Worm (Caenorhabditis elegans) whole organism, L4 larva: Measurements from ENCODE around the gene srn-1.

Experiments used
- R02D3.7 ChIP-seq: fragments of 150-350 bp; sonication (generic microtip); optimal IDR thresholded peaks from 3 replicates; lab custom pipeline; 2014; ENCODE audit warnings: missing biosample characterization, missing genetic modification characterization
- Y105C5A.15 ChIP-seq: fragments of 200-800 bp; sonication (Bioruptor generic); IDR thresholded peaks from 2 replicates; pipeline ENCODE4 v1.3.6; 2022; ENCODE audit warnings: missing genetic modification characterization, missing compliant biosample characterization
- Y48G9A.11 ChIP-seq: fragments of 200-800 bp; sonication (Bioruptor generic); IDR thresholded peaks from 2 replicates; pipeline ENCODE4 v1.3.6; 2022; ENCODE audit warnings: missing genetic modification reagents, missing genetic modification characterization, missing compliant biosample characterization
- Y5F2A.4 ChIP-seq: fragments of 200-800 bp; sonication (Bioruptor generic); optimal IDR thresholded peaks from 2 replicates; lab custom pipeline; 2018; ENCODE audit warnings: mild to moderate bottlenecking, missing genetic modification characterization, missing compliant biosample characterization
- aha-1 ChIP-seq: fragments of 150-350 bp; peaks from one replicate; lab custom pipeline; 2014; ENCODE audit warnings: missing biosample characterization, missing genetic modification characterization
- attf-4 ChIP-seq: sonication (generic microtip); optimal IDR thresholded peaks from 3 replicates; lab custom pipeline; 2017; ENCODE audit warnings: missing biosample characterization, missing genetic modification characterization
- ceh-44 ChIP-seq: fragments of 200-800 bp; sonication (Bioruptor generic); IDR thresholded peaks from 2 replicates; pipeline ENCODE4 v1.3.6; 2022; ENCODE audit warnings: missing genetic modification reagents, missing genetic modification characterization, missing compliant biosample characterization
- ctbp-1 ChIP-seq: fragments of 200-800 bp; sonication (Bioruptor generic); IDR thresholded peaks from 2 replicates; pipeline ENCODE4 v1.3.6; 2022; ENCODE audit warnings: missing genetic modification reagents, missing genetic modification characterization, missing compliant biosample characterization
- daf-16 ChIP-seq, 3 experiments: sonication (generic microtip); optimal IDR thresholded peaks; 2 replicates each; lab custom pipeline; 2016 to 2017; ENCODE audit warnings: missing genetic modification characterization in 3 of 3, missing genetic modification reagents in 3 of 3, mild to moderate bottlenecking in 2 of 3, missing compliant biosample characterization in 2 of 3, missing biosample characterization in 1 of 3, moderate library complexity in 1 of 3
- dmd-6 ChIP-seq: fragments of 200-800 bp; sonication (Bioruptor generic); IDR thresholded peaks from 2 replicates; pipeline ENCODE4 v1.3.6; 2022; ENCODE audit warnings: missing genetic modification reagents, missing genetic modification characterization, missing compliant biosample characterization
- dpl-1 ChIP-seq: fragments of 150-350 bp; optimal IDR thresholded peaks from 2 replicates; lab custom pipeline; 2014; ENCODE audit warnings: missing biosample characterization, missing genetic modification reagents, missing genetic modification characterization
- dve-1 ChIP-seq: sonication (generic microtip); optimal IDR thresholded peaks from 2 replicates; lab custom pipeline; 2017; ENCODE audit warnings: antibody characterized with exemption, mild to moderate bottlenecking, missing genetic modification characterization, missing compliant biosample characterization; ENCODE audit not compliant: insufficient read depth
- egl-43 ChIP-seq: fragments of 200-800 bp; sonication (Bioruptor generic); IDR thresholded peaks from 2 replicates; pipeline ENCODE4 v1.3.6; 2022; ENCODE audit warnings: missing genetic modification reagents, missing genetic modification characterization, missing compliant biosample characterization
- fkh-10 ChIP-seq: fragments of 150-350 bp; optimal IDR thresholded peaks from 2 replicates; lab custom pipeline; 2014; ENCODE audit warnings: missing biosample characterization, missing genetic modification reagents, missing genetic modification characterization
- hlh-11 ChIP-seq: fragments of 200-800 bp; sonication (Bioruptor generic); optimal IDR thresholded peaks from 2 replicates; lab custom pipeline; 2018; ENCODE audit warnings: mild to moderate bottlenecking, missing genetic modification characterization, missing compliant biosample characterization
- hlh-30 ChIP-seq: sonication (generic microtip); optimal IDR thresholded peaks from 2 replicates; lab custom pipeline; 2017; ENCODE audit warnings: antibody characterized with exemption, mild to moderate bottlenecking, missing genetic modification characterization, missing compliant biosample characterization; ENCODE audit not compliant: insufficient read depth
- madf-9 ChIP-seq: fragments of 200-800 bp; sonication (Bioruptor generic); conservative IDR thresholded peaks from 2 replicates; pipeline ENCODE4 v1.3.6; 2022; ENCODE audit warnings: missing genetic modification reagents, missing genetic modification characterization, missing compliant biosample characterization
- mes-2 ChIP-seq: sonication (generic microtip); optimal IDR thresholded peaks from 2 replicates; lab custom pipeline; 2016; ENCODE audit warnings: missing genotype, mild to moderate bottlenecking, missing genetic modification characterization, missing compliant biosample characterization; ENCODE audit not compliant: poor library complexity, severe bottlenecking
- nhr-28 ChIP-seq: fragments of 150-350 bp; optimal IDR thresholded peaks from 2 replicates; lab custom pipeline; 2014; ENCODE audit warnings: missing biosample characterization, missing genetic modification characterization
- nhr-48 ChIP-seq: sonication (generic microtip); optimal IDR thresholded peaks from 2 replicates; lab custom pipeline; 2016; ENCODE audit warnings: mild to moderate bottlenecking, missing genetic modification characterization, missing compliant biosample characterization
- nhr-6 ChIP-seq: fragments of 150-350 bp; optimal IDR thresholded peaks from 2 replicates; lab custom pipeline; 2014; ENCODE audit warnings: missing biosample characterization, missing genetic modification characterization
- php-3 ChIP-seq: fragments of 200-800 bp; sonication (Bioruptor generic); IDR thresholded peaks from 2 replicates; pipeline ENCODE4 v1.3.6; 2022; ENCODE audit warnings: missing genetic modification reagents, missing genetic modification characterization, missing compliant biosample characterization
- pqm-1 ChIP-seq: sonication (generic microtip); optimal IDR thresholded peaks from 2 replicates; lab custom pipeline; 2017; ENCODE audit warnings: missing biosample characterization, missing genetic modification characterization
- tag-97 ChIP-seq: fragments of 200-800 bp; sonication (Bioruptor generic); IDR thresholded peaks from 2 replicates; pipeline ENCODE4 v1.3.6; 2022; ENCODE audit warnings: missing genetic modification characterization, missing compliant biosample characterization
- unc-39 ChIP-seq: sonication (generic microtip); optimal IDR thresholded peaks from 2 replicates; lab custom pipeline; 2017; ENCODE audit warnings: missing biosample characterization, missing genetic modification characterization
- unc-62 ChIP-seq, 3 experiments: fragments of 150-350 bp in 1 of 3; sonication (generic microtip); optimal IDR thresholded peaks in 2 of 3; peaks in 1 of 3; 1 replicate in 1 of 3; 2 replicates in 2 of 3; lab custom pipeline; 2014 to 2017; ENCODE audit warnings: missing biosample characterization in 3 of 3, missing genetic modification characterization in 3 of 3, missing genetic modification reagents in 3 of 3, missing genotype in 1 of 3
- zag-1 ChIP-seq: fragments of 150-350 bp; optimal IDR thresholded peaks from 2 replicates; lab custom pipeline; 2014; ENCODE audit warnings: missing biosample characterization, missing genetic modification characterization
- zfp-2 ChIP-seq: sonication (generic microtip); optimal IDR thresholded peaks from 2 replicates; lab custom pipeline; 2016; ENCODE audit warnings: mild to moderate bottlenecking, missing genetic modification characterization, missing compliant biosample characterization

srn-1 gene

DNA sequence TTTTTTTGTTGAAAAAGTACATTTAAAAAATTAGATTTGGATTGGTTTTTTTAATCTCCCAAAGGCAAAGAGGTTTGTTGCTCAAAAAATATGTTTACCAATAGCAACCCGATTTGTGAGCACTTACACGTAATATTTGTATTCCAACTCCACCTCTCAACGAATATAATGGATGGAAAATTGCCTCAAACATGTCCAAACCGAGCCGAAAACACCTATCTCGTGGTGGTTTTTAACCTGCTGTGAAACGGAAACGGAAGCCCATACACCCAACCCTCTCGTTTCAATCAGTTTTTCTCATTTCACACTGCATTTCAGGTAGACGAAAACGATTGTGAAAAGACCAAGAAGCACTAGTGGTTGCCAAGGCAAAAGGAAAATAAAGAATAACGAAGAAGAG is 30.4 kb upstream of the srn-1 start, which contains the start of gene cest-24:
cest-24 (plus strand) TSS at position 301 of the 400 bp plus-strand sequence.
- TF ChIP-seq ctbp-1 (GFP tag; lab: Robert Waterston, UW), result no peak
- TF ChIP-seq unc-39, result no peak
- TF ChIP-seq zfp-2 (tag; lab: Kevin White, UChicago), result no peak
- no peak for TF ChIP-seq Y48G9A.11

- TF ChIP-seq zag-1 (tag; lab: Kevin White, UChicago), result no peak
- no peak for TF ChIP-seq nhr-6 (tag; lab: Kevin White, UChicago)
These were observed 25.7 kb upstream of the srn-1 start for ce11 chrV:6311936-6312335.

DNA sequence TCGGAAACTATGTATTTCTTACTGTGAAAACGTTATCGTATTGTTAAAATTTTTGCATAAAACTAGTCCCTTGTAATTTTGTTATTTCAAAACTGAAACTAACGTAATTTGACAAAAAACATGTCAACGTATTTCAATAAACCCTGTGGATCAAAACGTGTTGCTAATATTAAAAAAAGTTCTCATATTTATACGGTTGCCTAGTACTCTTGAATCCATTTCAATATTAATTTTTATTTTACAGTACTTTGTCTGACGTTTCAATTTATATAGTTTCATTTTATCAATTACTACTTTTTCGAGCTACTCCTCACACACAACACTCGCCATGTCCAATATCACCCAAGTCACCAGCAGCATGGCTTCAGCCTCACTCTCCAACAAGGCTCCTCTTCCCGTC is 17.2 kb upstream of the srn-1 start, which contains the start of gene sago-1:
sago-1 (plus strand) TSS at position 301 of the 400 bp plus-strand sequence.
- no peak for TF ChIP-seq ceh-44
- TF ChIP-seq tag-97 (GFP tag; lab: Robert Waterston, UW), result no peak
- TF ChIP-seq mes-2 (tag; lab: Kevin White, UChicago), result no peak
- peak; percentile 32 for TF ChIP-seq aha-1
- no peak for TF ChIP-seq dpl-1 (GFP tag; lab: Kevin White, UChicago)

- TF ChIP-seq egl-43 (GFP tag; lab: Robert Waterston, UW) (no peak), unc-62 (GFP tag; optimal IDR thresholded peaks at IDR 0.05 in 1 of 2; lab: Kevin White, UChicago) (peak in 1 of 2 experiments; percentile 15), unc-62 (tag; optimal IDR thresholded peaks at IDR 0.05; lab: Kevin White, UChicago) (no peak)
These were observed 16.2 kb upstream of the srn-1 start for ce11 chrV:6302465-6302864.

- TF ChIP-seq hlh-11 (tag; lab: Kevin White, UChicago), result peak; percentile 15
- TF ChIP-seq fkh-10 (GFP tag; lab: Kevin White, UChicago), result no peak
- peak; percentile 58 for TF ChIP-seq dmd-6 (GFP tag; lab: Robert Waterston, UW)
- TF ChIP-seq, all 104 proteins: peak for 2
These were observed 14.8 kb upstream of the srn-1 start for ce11 chrV:6301046-6301445.

DNA sequence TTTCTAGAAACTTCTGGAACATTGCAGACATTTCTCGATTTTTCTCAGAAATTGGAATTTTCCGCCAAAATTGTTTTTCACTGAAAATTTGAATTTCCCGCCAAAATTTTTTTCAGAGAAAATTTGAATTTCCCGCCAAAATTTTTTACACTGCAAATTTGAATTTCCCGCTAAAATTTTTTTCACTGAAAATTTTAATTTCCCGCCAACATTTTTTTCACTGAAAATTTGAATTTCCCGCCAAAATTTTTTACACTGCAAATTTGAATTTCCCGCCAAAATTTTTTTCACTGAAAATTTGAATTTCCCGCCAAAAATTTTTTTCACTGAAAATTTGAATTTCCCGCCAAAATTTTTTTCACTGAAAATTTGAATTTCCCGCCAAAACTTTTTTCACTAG is 10.3 kb upstream of the srn-1 start:
- TF ChIP-seq Y48G9A.11, result 0 out of 2 replicates have a peak, but pooled peaks have one; percentile 35

- TF ChIP-seq Y105C5A.15 (GFP tag; lab: Robert Waterston, UW) (no peak), nhr-28 (tag; lab: Kevin White, UChicago) (peak; percentile 48), Y48G9A.11 (no peak), unc-62 (GFP tag; optimal IDR thresholded peaks at IDR 0.05 in 1 of 2; lab: Kevin White, UChicago) (peak in 1 of 2 experiments; percentile 54), unc-62 (tag; optimal IDR thresholded peaks at IDR 0.05; lab: Kevin White, UChicago) (no peak), madf-9 (GFP tag; lab: Robert Waterston, UW) (no peak), Y5F2A.4 (GFP tag; lab: Kevin White, UChicago) (no peak), dmd-6 (GFP tag; lab: Robert Waterston, UW) (peak; percentile 64), nhr-48 (no peak), aha-1 (peak; percentile 34), egl-43 (GFP tag; lab: Robert Waterston, UW) (no peak), daf-16 (GFP tag; optimal IDR thresholded peaks at IDR 0.05; lab: Kevin White, UChicago) (no peak), daf-16 (tag; optimal IDR thresholded peaks at IDR 0.05; lab: Kevin White, UChicago) (peak; percentile 43), R02D3.7 (no peak), hlh-11 (tag; lab: Kevin White, UChicago) (peak; percentile 48), pqm-1 (tag; lab: Kevin White, UChicago) (peak; percentile 76), attf-4 (tag; lab: Kevin White, UChicago) (no peak), php-3 (GFP tag; lab: Robert Waterston, UW) (peak; percentile 61; the same call in 1 of the 2 replicates), tag-97 (GFP tag; lab: Robert Waterston, UW) (no peak), ceh-44 (no peak), dve-1 (tag; lab: Kevin White, UChicago) (peak; percentile 39), hlh-30 (tag; lab: Kevin White, UChicago) (peak; percentile 36)
These were observed 6.2 kb upstream of the srn-1 start, which contains the start of gene K12B6.9 for ce11 chrV:6292401-6292800. K12B6.9 (minus strand) TSS chrV:6292666.
